Fruit fly (Drosophila melanogaster) ovary, adult (tissue): ENCODE results near the gene CG8136.

Experiments
- CG17801 ChIP-seq: fragments of 200-800 bp; optimal IDR thresholded peaks from 2 replicates; lab custom pipeline; 2019; ENCODE audit warnings: missing biosample characterization, mild to moderate bottlenecking, missing genetic modification characterization, moderate library complexity; ENCODE audit not compliant: partially characterized antibody

The CG8136 gene

dm6 chr3R:8721071-8721470, at the start of gene CG8136:
Gene CG8136 (plus strand): TSS chr3R:8721371.
- no peak for TF ChIP-seq CG17801

dm6 chr3R:8673803-8674234, 47.4 kb upstream of the CG8136 start, which contains the start of gene mRpL19:
Gene mRpL19 (plus strand): TSS chr3R:8674109.
- TF ChIP-seq CG17801, result peak; percentile 78

- peak; percentile 88 for TF ChIP-seq CG17801
Observed at dm6 chr3R:8676560-8677000, 44.6 kb upstream of the CG8136 start, which contains the start of the genes Unc50, CG11755 and CG8043. Gene Unc50 (minus strand): TSS chr3R:8676613. Gene CG11755 (plus strand): TSS chr3R:8676915. Gene CG8043 (plus strand): TSS chr3R:8676915.

dm6 chr3R:8679934-8680333, 41.2 kb upstream of the CG8136 start, which contains the start of gene CG33325:
Gene CG33325 (minus strand): TSS chr3R:8680034.
- TF ChIP-seq CG17801, result no peak

dm6 chr3R:8680611-8681010, 40.6 kb upstream of the CG8136 start:
- TF ChIP-seq CG17801, result no peak

dm6 chr3R:8683280-8683679, 37.9 kb upstream of the CG8136 start:
- no peak for TF ChIP-seq CG17801

- TF ChIP-seq CG17801, result no peak
Observed at dm6 chr3R:8684328-8685177, 36.6 kb upstream of the CG8136 start, which contains the start of gene CG44227. Gene CG44227 (minus strand): TSS chr3R:8685176.

dm6 chr3R:8686446-8686845, 34.7 kb upstream of the CG8136 start:
- no peak for TF ChIP-seq CG17801

dm6 chr3R:8694110-8694826, 26.9 kb upstream of the CG8136 start:
- TF ChIP-seq CG17801, result no peak

- no peak for TF ChIP-seq CG17801
Observed at dm6 chr3R:8697772-8698259, 23.4 kb upstream of the CG8136 start, which contains the start of gene hb. Gene hb (minus strand): TSS chr3R:8697822.

dm6 chr3R:8699230-8699629, 21.9 kb upstream of the CG8136 start:
- no peak for TF ChIP-seq CG17801

dm6 chr3R:8700660-8701059, 20.5 kb upstream of the CG8136 start:
- TF ChIP-seq CG17801, result no peak

- no peak for TF ChIP-seq CG17801
Observed at dm6 chr3R:8701197-8701596, 20.0 kb upstream of the CG8136 start.

dm6 chr3R:8704669-8705068, 16.5 kb upstream of the CG8136 start:
- no peak for TF ChIP-seq CG17801

dm6 chr3R:8705323-8706097, 15.7 kb upstream of the CG8136 start:
- TF ChIP-seq CG17801, result no peak

- no peak for TF ChIP-seq CG17801
Observed at dm6 chr3R:8707166-8707565, 14.0 kb upstream of the CG8136 start.
